Fruit fly (Drosophila melanogaster): ENCODE data around the gene Cpr72Eb.
A peak's percentile ranks its signal among the peaks of the same experiment; 100 is the strongest.

The Cpr72Eb gene

DNA sequence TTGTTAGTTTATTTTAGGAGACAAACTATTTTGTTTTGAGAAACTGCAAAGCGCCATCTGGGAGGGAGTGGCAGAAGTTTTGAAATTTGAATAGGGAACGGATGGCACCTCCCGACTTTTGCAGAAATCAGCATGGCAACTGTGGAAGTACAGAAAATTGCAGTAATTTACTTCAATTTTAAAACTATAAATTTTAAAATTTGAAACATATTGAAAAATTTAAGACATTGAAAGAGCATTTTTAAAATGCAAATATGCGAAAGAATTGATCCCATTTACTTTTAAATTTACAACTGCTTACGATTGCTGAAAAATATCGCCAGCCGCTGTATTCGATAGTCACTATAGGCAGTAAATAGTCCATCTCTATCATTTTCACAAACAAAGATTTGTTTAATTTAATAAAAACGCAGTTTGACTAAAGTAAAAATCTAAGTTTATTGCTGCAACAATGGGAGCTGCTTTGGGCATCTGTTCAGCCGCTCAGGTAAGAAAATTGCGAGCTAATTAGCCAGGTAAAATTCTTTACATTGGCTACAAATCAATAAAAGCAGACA, 47.8 kb downstream of the Cpr72Eb start, which contains the start of gene Serinc (continued):
- TF ChIP-seq gt (GFP tag; IDR thresholded peaks at IDR 0.05) = no peak
- TF ChIP-seq D (optimal IDR thresholded peaks at IDR 0.05) = no peak
- TF ChIP-seq D (GFP tag; optimal IDR thresholded peaks at IDR 0.05) = peak; percentile 33
- no peak for TF ChIP-seq D19A (tag; optimal IDR thresholded peaks at IDR 0.05)
- TF ChIP-seq BEAF-32 (GFP tag; optimal IDR thresholded peaks at IDR 0.05) = peak; percentile 97
- TF ChIP-seq Doc2 (GFP tag; IDR thresholded peaks at IDR 0.05) = no peak
- no peak for TF ChIP-seq lov (optimal IDR thresholded peaks at IDR 0.05)
- TF ChIP-seq lov (GFP tag; IDR thresholded peaks at IDR 0.05) = no peak
- TF ChIP-seq ase (GFP tag; IDR thresholded peaks at IDR 0.05) = 0 out of 3 replicates have a peak, but pooled peaks have one; percentile 17
- no peak for TF ChIP-seq danr (GFP tag; IDR thresholded peaks at IDR 0.05)
- TF ChIP-seq Stat92E (GFP tag; optimal IDR thresholded peaks at IDR 0.05) = peak in 1 of 3 experiments; percentile 57
- TF ChIP-seq NK7.1 (GFP tag; optimal IDR thresholded peaks at IDR 0.05) = no peak
- TF ChIP-seq klu (GFP tag; IDR thresholded peaks at IDR 0.05) = no peak
- peak; percentile 25 for TF ChIP-seq CG12236 (GFP tag; optimal IDR thresholded peaks at IDR 0.05)
- TF ChIP-seq CG3163 (GFP tag; optimal IDR thresholded peaks at IDR 0.05) = peak; percentile 25
- no peak for TF ChIP-seq pb (GFP tag; optimal IDR thresholded peaks at IDR 0.05)
- no peak for TF ChIP-seq ham (GFP tag; IDR thresholded peaks at IDR 0.05)
- peak; percentile 56 for TF ChIP-seq lbe (GFP tag; optimal IDR thresholded peaks at IDR 0.05)
- TF ChIP-seq dati (GFP tag; IDR thresholded peaks at IDR 0.05) = no peak
- TF ChIP-seq grn (GFP tag; optimal IDR thresholded peaks at IDR 0.05) = no peak
- TF ChIP-seq PHDP (tag; optimal IDR thresholded peaks at IDR 0.05) = peak; percentile 40
- TF ChIP-seq CG16779 (GFP tag; IDR thresholded peaks at IDR 0.05) = no peak
- TF ChIP-seq mirr (GFP tag; optimal IDR thresholded peaks at IDR 0.05) = no peak
- no peak for TF ChIP-seq CG13894 (tag; optimal IDR thresholded peaks at IDR 0.05)
- TF ChIP-seq Mes4 (GFP tag; optimal IDR thresholded peaks at IDR 0.05) = peak; percentile 59
- TF ChIP-seq kah (GFP tag; optimal IDR thresholded peaks at IDR 0.05) = no peak
- no peak for TF ChIP-seq CG11093 (GFP tag; IDR thresholded peaks at IDR 0.05)
- TF ChIP-seq Hr3 (GFP tag; optimal IDR thresholded peaks at IDR 0.05) = peak; percentile 56
- TF ChIP-seq CG8281 (tag; optimal IDR thresholded peaks at IDR 0.05) = peak; percentile 75
- TF ChIP-seq CG14710 (tag; optimal IDR thresholded peaks at IDR 0.05) = peak; percentile 86
- no peak for TF ChIP-seq oc (tag; optimal IDR thresholded peaks at IDR 0.05)
- TF ChIP-seq schlank (tag; optimal IDR thresholded peaks at IDR 0.05) = no peak
- TF ChIP-seq Atf3 (GFP tag; optimal IDR thresholded peaks at IDR 0.05) = peak; percentile 52
- peak; percentile 59 for TF ChIP-seq Dp (GFP tag; optimal IDR thresholded peaks at IDR 0.05)
- TF ChIP-seq run (tag; optimal IDR thresholded peaks at IDR 0.05) = no peak
- peak; percentile 14; the same call in 1 of the 2 replicates for TF ChIP-seq sisA (GFP tag; IDR thresholded peaks at IDR 0.05)
- TF ChIP-seq Lim3 (GFP tag; IDR thresholded peaks at IDR 0.05) = no peak
- no peak for TF ChIP-seq ftz-f1 (GFP tag; optimal IDR thresholded peaks at IDR 0.05)
- TF ChIP-seq gfzf (GFP tag; optimal IDR thresholded peaks at IDR 0.05) = no peak
- TF ChIP-seq CG4282 (GFP tag; optimal IDR thresholded peaks at IDR 0.05) = peak; percentile 27
- TF ChIP-seq Xrp1 (GFP tag; IDR thresholded peaks at IDR 0.05) = no peak; the same call in 1 of the 2 replicates
- TF ChIP-seq CG31388 (GFP tag; optimal IDR thresholded peaks at IDR 0.05) = peak; percentile 17
- peak; percentile 17 for TF ChIP-seq pum (GFP tag; optimal IDR thresholded peaks at IDR 0.05)
- TF ChIP-seq CG6654 (GFP tag; optimal IDR thresholded peaks at IDR 0.05) = no peak
- TF ChIP-seq chn (GFP tag; optimal IDR thresholded peaks at IDR 0.05) = peak; percentile 58
- no peak for TF ChIP-seq CG11504 (tag; optimal IDR thresholded peaks at IDR 0.05)
- TF ChIP-seq CG12299 (tag; optimal IDR thresholded peaks at IDR 0.05) = peak; percentile 36
- peak; percentile 97 for TF ChIP-seq bbx (GFP tag; IDR thresholded peaks at IDR 0.05; ENCODE audit: partially characterized antibody)
- no peak for TF ChIP-seq pan (optimal IDR thresholded peaks at IDR 0.05)
- TF ChIP-seq pan (GFP tag; optimal IDR thresholded peaks at IDR 0.05 in 1 of 2, IDR thresholded peaks at IDR 0.05 in 1 of 2) = no peak
- no peak for TF ChIP-seq z (GFP tag; IDR thresholded peaks at IDR 0.05)
- TF ChIP-seq CG18619 (GFP tag; optimal IDR thresholded peaks at IDR 0.05) = peak; percentile 48
